Worm (Caenorhabditis elegans) whole organism, L1 larva: ENCODE data around the gene F33D4.4.

Experiments used
- F16B12.6 ChIP-seq: fragments of 150-350 bp; optimal IDR thresholded peaks from 2 replicates; lab custom pipeline; 2014; ENCODE audit warnings: missing biosample characterization, missing genetic modification characterization
- efl-1 ChIP-seq, 4 experiments: fragments of 150-350 bp; optimal IDR thresholded peaks in 3 of 4; peaks in 1 of 4; 1 replicate in 1 of 4; 2 replicates in 3 of 4; lab custom pipeline; 2014; ENCODE audit warnings: missing biosample characterization in 2 of 4, missing genetic modification characterization in 2 of 4, missing genetic modification reagents in 2 of 4
- fos-1 ChIP-seq: fragments of 150-350 bp; optimal IDR thresholded peaks from 2 replicates; lab custom pipeline; 2014; ENCODE audit warnings: missing biosample characterization, missing genetic modification characterization
- grh-1 ChIP-seq: fragments of 200-800 bp; sonication (Bioruptor generic); IDR thresholded peaks from 2 replicates; pipeline ENCODE4 v1.3.6; 2022; ENCODE audit warnings: missing genetic modification reagents, missing genetic modification characterization, missing compliant biosample characterization
- lin-13 ChIP-seq: fragments of 150-350 bp; optimal IDR thresholded peaks from 2 replicates; lab custom pipeline; 2014; ENCODE audit warnings: missing biosample characterization, missing genetic modification reagents, missing genetic modification characterization
- lin-15B ChIP-seq: fragments of 150-350 bp; sonication (generic microtip); optimal IDR thresholded peaks from 3 replicates; lab custom pipeline; 2014; ENCODE audit warnings: missing biosample characterization, missing genetic modification characterization
- lin-35 ChIP-seq, 2 experiments: fragments of 150-350 bp; optimal IDR thresholded peaks; 2 replicates each; lab custom pipeline; 2014; ENCODE audit warnings: missing biosample characterization in 2 of 2, missing genetic modification characterization in 2 of 2, missing genetic modification reagents in 2 of 2
- mdl-1 ChIP-seq, 2 experiments: fragments of 150-350 bp; optimal IDR thresholded peaks; 2 replicates each; lab custom pipeline; 2014 to 2017; ENCODE audit warnings: missing biosample characterization in 2 of 2, missing genetic modification characterization in 2 of 2, inconsistent platforms in 1 of 2
- nhr-11 ChIP-seq: fragments of 150-350 bp; optimal IDR thresholded peaks from 2 replicates; lab custom pipeline; 2014; ENCODE audit warnings: missing biosample characterization, missing genetic modification characterization
- nhr-19 ChIP-seq: fragments of 200-800 bp; sonication (Bioruptor generic); conservative IDR thresholded peaks from 2 replicates; pipeline ENCODE4 v1.3.6; 2022; ENCODE audit warnings: missing genetic modification characterization, missing compliant biosample characterization
- nhr-237 ChIP-seq: fragments of 150-350 bp; optimal IDR thresholded peaks from 2 replicates; lab custom pipeline; 2014; ENCODE audit warnings: missing biosample characterization, missing genetic modification characterization
- skn-1 ChIP-seq: fragments of 150-350 bp; optimal IDR thresholded peaks from 2 replicates; lab custom pipeline; 2014; ENCODE audit warnings: missing biosample characterization, missing genetic modification characterization
- unc-130 ChIP-seq: fragments of 150-350 bp; optimal IDR thresholded peaks from 2 replicates; lab custom pipeline; 2017; ENCODE audit warnings: missing biosample characterization, missing genetic modification characterization, inconsistent platforms
- ztf-11 ChIP-seq, 2 experiments: sonication (generic microtip); optimal IDR thresholded peaks; 2 replicates each; lab custom pipeline; 2016 to 2017; ENCODE audit warnings: missing genetic modification characterization in 2 of 2, missing biosample characterization in 1 of 2, missing compliant biosample characterization in 1 of 2

- TF ChIP-seq grh-1 (GFP tag; lab: Robert Waterston, UW): no peak
- TF ChIP-seq mdl-1 (tag; optimal IDR thresholded peaks at IDR 0.05; lab: Kevin White, UChicago): no peak
- no peak for TF ChIP-seq lin-35 (GFP tag; optimal IDR thresholded peaks at IDR 0.05; lab: Kevin White, UChicago)
- no peak for TF ChIP-seq unc-130 (tag; lab: Kevin White, UChicago)
- no peak for TF ChIP-seq nhr-11
- TF ChIP-seq fos-1 (tag; lab: Kevin White, UChicago): no peak
- no peak for TF ChIP-seq efl-1 (optimal IDR thresholded peaks at IDR 0.05; lab: Kevin White, UChicago)
- TF ChIP-seq efl-1 (GFP tag; optimal IDR thresholded peaks at IDR 0.05 in 1 of 2; lab: Kevin White, UChicago): no peak
- no peak for TF ChIP-seq lin-15B (tag; lab: Kevin White, UChicago)
- TF ChIP-seq skn-1 (tag; lab: Kevin White, UChicago): no peak
- no peak for TF ChIP-seq nhr-19 (GFP tag; lab: Robert Waterston, UW)
- TF ChIP-seq ztf-11 (tag; optimal IDR thresholded peaks at IDR 0.05; lab: Kevin White, UChicago): no peak
- no peak for TF ChIP-seq nhr-237 (tag; lab: Kevin White, UChicago)
- TF ChIP-seq F16B12.6 (tag; lab: Kevin White, UChicago): no peak
- no peak for TF ChIP-seq lin-13 (GFP tag; lab: Kevin White, UChicago)
Measured at ce11 chrIV:7658589-7658988, 48.1 kb downstream of the F33D4.4 start, which contains the start of gene C08G9.1.
